Fruit fly (Drosophila melanogaster) whole organism: ENCODE results near the gene CG13047.

ENCODE experiments used
- CG8478 ChIP-seq: fragments of >200 bp; optimal IDR thresholded peaks from 2 replicates; lab custom pipeline; 2018; ENCODE audit warnings: inconsistent platforms
- pan ChIP-seq: fragments of >200 bp; optimal IDR thresholded peaks from 2 replicates; lab custom pipeline; 2017

- TF ChIP-seq pan (lab: Kevin White, UChicago): no peak
- TF ChIP-seq CG8478: no peak
Observed at dm6 chr3L:16270802-16271332, 14.3 kb downstream of the CG13047 start, which contains the start of the genes CG34248 and CG13067.
